Worm (Caenorhabditis elegans) whole organism, L3 larva: ENCODE measurements around the gene math-16.

Source experiments
- nhr-11 ChIP-seq: fragments of 150-350 bp; optimal IDR thresholded peaks from 2 replicates; lab custom pipeline; 2014; ENCODE audit warnings: missing biosample characterization, missing genetic modification characterization
- nhr-43 ChIP-seq: sonication (generic microtip); optimal IDR thresholded peaks from 2 replicates; lab custom pipeline; 2016; ENCODE audit warnings: mild to moderate bottlenecking, missing genetic modification characterization, missing compliant biosample characterization; ENCODE audit not compliant: poor library complexity, severe bottlenecking
- skn-1 ChIP-seq: fragments of 150-350 bp; optimal IDR thresholded peaks from 2 replicates; lab custom pipeline; 2014; ENCODE audit warnings: missing biosample characterization, missing genetic modification characterization
- zag-1 ChIP-seq: fragments of 150-350 bp; optimal IDR thresholded peaks from 2 replicates; lab custom pipeline; 2014; ENCODE audit warnings: missing biosample characterization, missing genetic modification characterization
- ztf-11 ChIP-seq: fragments of 150-350 bp; optimal IDR thresholded peaks from 2 replicates; lab custom pipeline; 2014; ENCODE audit warnings: missing biosample characterization, missing genetic modification characterization

ce11 chrII:1836204-1836603, 42.4 kb downstream of the math-16 start, which contains the start of gene T08E11.1:
- TF ChIP-seq nhr-43 (tag; lab: Kevin White, UChicago): no peak
- no peak for TF ChIP-seq nhr-11 (tag; lab: Kevin White, UChicago)
- no peak for TF ChIP-seq zag-1
- TF ChIP-seq ztf-11: no peak
- TF ChIP-seq skn-1 (tag; lab: Kevin White, UChicago): no peak
